Worm (Caenorhabditis elegans): Measurements from ENCODE around the gene taf-10.

DNA sequence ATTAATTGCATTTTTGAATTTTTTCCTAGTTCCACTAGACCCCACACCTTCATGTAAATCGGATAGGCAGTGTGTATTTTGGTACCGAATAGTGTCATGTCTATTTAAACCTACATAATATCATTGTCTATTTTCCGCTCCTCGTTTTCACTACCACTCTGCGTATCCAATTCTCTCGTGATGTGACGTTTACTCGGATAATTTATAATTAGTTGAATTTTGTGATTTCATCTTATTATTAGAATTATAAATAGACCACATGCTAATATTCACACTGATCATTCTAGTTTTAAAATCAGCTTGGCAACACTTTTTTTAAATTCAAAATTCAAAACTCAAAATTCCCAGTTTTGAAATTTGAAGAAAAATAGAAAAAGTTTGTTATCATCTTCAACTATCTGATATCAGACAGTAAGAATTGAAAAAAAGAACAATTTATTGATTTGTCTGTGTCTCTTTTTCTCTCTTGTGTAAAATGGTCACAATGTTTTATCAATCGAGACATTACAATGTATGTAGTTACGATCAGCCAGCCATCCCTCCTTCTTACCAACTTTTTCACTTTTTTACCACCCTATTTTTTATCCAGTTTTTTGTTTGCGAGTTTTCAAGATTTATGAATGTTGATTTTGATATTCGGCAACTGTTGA lies 46.3 kb upstream of the taf-10 start:
- TF ChIP-seq ama-1 (optimal IDR thresholded peaks at IDR 0.05) (no peak), ztf-4 (tag; optimal IDR thresholded peaks at IDR 0.05) (no peak), egl-27 (tag; optimal IDR thresholded peaks at IDR 0.05) (no peak), eor-1 (tag; optimal IDR thresholded peaks at IDR 0.05) (no peak), skn-1 (tag; optimal IDR thresholded peaks at IDR 0.05) (no peak), mdl-1 (tag; optimal IDR thresholded peaks at IDR 0.05) (no peak), unc-39 (tag; optimal IDR thresholded peaks at IDR 0.05) (no peak), nhr-76 (tag; optimal IDR thresholded peaks at IDR 0.05) (no peak), lin-39 (tag; optimal IDR thresholded peaks at IDR 0.05) (no peak), nhr-28 (tag; optimal IDR thresholded peaks at IDR 0.05) (no peak), fkh-2 (tag; optimal IDR thresholded peaks at IDR 0.05) (no peak), nhr-237 (tag; optimal IDR thresholded peaks at IDR 0.05) (no peak)
